Worm (Caenorhabditis elegans) whole organism, L2 larva: ENCODE data around the gene F15D4.4.

Experiments
- C34F6.9 ChIP-seq: fragments of 150-350 bp; optimal IDR thresholded peaks from 2 replicates; lab custom pipeline; 2014; ENCODE audit warnings: missing biosample characterization, missing genetic modification characterization
- F13H6.1 ChIP-seq: sonication (generic microtip); optimal IDR thresholded peaks from 2 replicates; lab custom pipeline; 2016; ENCODE audit warnings: missing genetic modification characterization, missing compliant biosample characterization
- R02D3.7 ChIP-seq: fragments of 150-350 bp; optimal IDR thresholded peaks from 2 replicates; lab custom pipeline; 2014; ENCODE audit warnings: missing biosample characterization, missing genetic modification characterization
- ZK546.5 ChIP-seq: sonication (generic microtip); optimal IDR thresholded peaks from 2 replicates; lab custom pipeline; 2017; ENCODE audit warnings: missing biosample characterization, missing genetic modification characterization
- ama-1 ChIP-seq: fragments of 150-350 bp; optimal IDR thresholded peaks from 2 replicates; lab custom pipeline; 2018; ENCODE audit warnings: inconsistent platforms
- blmp-1 ChIP-seq: sonication (generic microtip); optimal IDR thresholded peaks from 2 replicates; lab custom pipeline; 2017; ENCODE audit warnings: missing genetic modification characterization, mild to moderate bottlenecking, missing compliant biosample characterization, antibody characterized with exemption, moderate library complexity; ENCODE audit not compliant: insufficient read depth
- ceh-16 ChIP-seq: fragments of 150-350 bp; optimal IDR thresholded peaks from 2 replicates; lab custom pipeline; 2014; ENCODE audit warnings: missing biosample characterization, missing genetic modification characterization
- crh-2 ChIP-seq: sonication (generic microtip); optimal IDR thresholded peaks from 2 replicates; lab custom pipeline; 2017; ENCODE audit warnings: missing biosample characterization, missing genetic modification characterization
- dmd-4 ChIP-seq: sonication (generic microtip); optimal IDR thresholded peaks from 2 replicates; lab custom pipeline; 2017; ENCODE audit warnings: missing biosample characterization, missing genetic modification characterization
- egl-27 ChIP-seq: sonication (generic microtip); optimal IDR thresholded peaks from 3 replicates; lab custom pipeline; 2017; ENCODE audit warnings: missing biosample characterization, missing genetic modification reagents, missing genetic modification characterization
- elt-1 ChIP-seq: fragments of 150-350 bp; optimal IDR thresholded peaks from 2 replicates; lab custom pipeline; 2014; ENCODE audit warnings: missing biosample characterization, missing genetic modification characterization
- elt-3 ChIP-seq: sonication (generic microtip); optimal IDR thresholded peaks from 2 replicates; lab custom pipeline; 2017; ENCODE audit warnings: missing biosample characterization, missing genetic modification characterization
- lin-11 ChIP-seq: fragments of 150-350 bp; sonication (generic microtip); optimal IDR thresholded peaks from 2 replicates; lab custom pipeline; 2014; ENCODE audit warnings: missing biosample characterization, missing genetic modification characterization, inconsistent platforms, mixed read lengths
- lin-13 ChIP-seq: fragments of 150-350 bp; optimal IDR thresholded peaks from 2 replicates; lab custom pipeline; 2014; ENCODE audit warnings: missing biosample characterization, missing genetic modification reagents, missing genetic modification characterization
- lin-39 ChIP-seq: fragments of 150-350 bp; optimal IDR thresholded peaks from 2 replicates; lab custom pipeline; 2014; ENCODE audit warnings: missing biosample characterization, missing genetic modification reagents, missing genetic modification characterization
- mab-5 ChIP-seq: fragments of 150-350 bp; optimal IDR thresholded peaks from 2 replicates; lab custom pipeline; 2014; ENCODE audit warnings: missing biosample characterization, missing genetic modification characterization
- mdl-1 ChIP-seq, 2 experiments: fragments of 150-350 bp in 1 of 2; sonication (generic microtip) in 1 of 2; optimal IDR thresholded peaks; 2 replicates each; lab custom pipeline; 2017; ENCODE audit warnings: missing biosample characterization in 2 of 2, missing genetic modification characterization in 2 of 2
- nhr-10 ChIP-seq: sonication (generic microtip); optimal IDR thresholded peaks from 2 replicates; lab custom pipeline; 2017; ENCODE audit warnings: missing biosample characterization, missing genetic modification characterization
- nhr-12 ChIP-seq: fragments of 150-350 bp; optimal IDR thresholded peaks from 2 replicates; lab custom pipeline; 2014; ENCODE audit warnings: missing biosample characterization, missing genetic modification characterization
- nhr-129 ChIP-seq: fragments of 150-350 bp; optimal IDR thresholded peaks from 2 replicates; lab custom pipeline; 2014; ENCODE audit warnings: missing biosample characterization, missing genetic modification characterization
- nhr-21 ChIP-seq: fragments of 150-350 bp; optimal IDR thresholded peaks from 2 replicates; lab custom pipeline; 2014; ENCODE audit warnings: missing biosample characterization, missing genetic modification characterization
- nhr-23 ChIP-seq: fragments of 150-350 bp; optimal IDR thresholded peaks from 2 replicates; lab custom pipeline; 2014; ENCODE audit warnings: missing biosample characterization, missing genetic modification reagents, missing genetic modification characterization
- nhr-25 ChIP-seq: fragments of 150-350 bp; sonication (generic microtip); optimal IDR thresholded peaks from 3 replicates; lab custom pipeline; 2014; ENCODE audit warnings: missing biosample characterization, missing genetic modification characterization
- nhr-77 ChIP-seq: fragments of 150-350 bp; optimal IDR thresholded peaks from 2 replicates; lab custom pipeline; 2014; ENCODE audit warnings: missing biosample characterization, missing genetic modification characterization
- peb-1 ChIP-seq: fragments of 150-350 bp; optimal IDR thresholded peaks from 2 replicates; lab custom pipeline; 2014; ENCODE audit warnings: missing biosample characterization, missing genetic modification characterization
- sem-4 ChIP-seq: fragments of 150-350 bp; optimal IDR thresholded peaks from 2 replicates; lab custom pipeline; 2014; ENCODE audit warnings: missing biosample characterization, missing genetic modification reagents, missing genetic modification characterization
- skn-1 ChIP-seq: sonication (generic microtip); optimal IDR thresholded peaks from 2 replicates; lab custom pipeline; 2017; ENCODE audit warnings: missing biosample characterization, missing genetic modification characterization
- sma-9 ChIP-seq, 2 experiments: fragments of 150-350 bp in 1 of 2; sonication (generic microtip) in 1 of 2; optimal IDR thresholded peaks; 2 replicates each; lab custom pipeline; 2014 to 2016; ENCODE audit warnings: missing genetic modification characterization in 2 of 2, mild to moderate bottlenecking in 1 of 2, missing biosample characterization in 1 of 2, missing compliant biosample characterization in 1 of 2, missing genetic modification reagents in 1 of 2, moderate library complexity in 1 of 2
- snpc-4 ChIP-seq: fragments of 150-350 bp; optimal IDR thresholded peaks from 2 replicates; lab custom pipeline; 2014; ENCODE audit warnings: missing biosample characterization, missing genetic modification characterization
- unc-39 ChIP-seq: fragments of 150-350 bp; optimal IDR thresholded peaks from 2 replicates; lab custom pipeline; 2014; ENCODE audit warnings: missing biosample characterization, missing genetic modification characterization
- unc-55 ChIP-seq: fragments of 150-350 bp; sonication (generic microtip); optimal IDR thresholded peaks from 3 replicates; lab custom pipeline; 2014; ENCODE audit warnings: missing biosample characterization, missing genetic modification reagents, missing genetic modification characterization
- ztf-4 ChIP-seq: fragments of 150-350 bp; optimal IDR thresholded peaks from 2 replicates; lab custom pipeline; 2014; ENCODE audit warnings: missing biosample characterization, missing genetic modification characterization

The F15D4.4 gene

ce11 chrII:13290518-13291286, 47.8 kb upstream of the F15D4.4 start:
- TF ChIP-seq snpc-4 (tag; lab: Kevin White, UChicago), result peak; percentile 41
- TF ChIP-seq nhr-77, result no peak
- peak; percentile 7 for TF ChIP-seq unc-55
- peak; percentile 12 for TF ChIP-seq C34F6.9 (tag; lab: Kevin White, UChicago)
- TF ChIP-seq skn-1 (tag; lab: Kevin White, UChicago), result no peak
- TF ChIP-seq dmd-4, result no peak
- peak; percentile 47 for TF ChIP-seq nhr-25 (tag; lab: Kevin White, UChicago)
- TF ChIP-seq ceh-16 (tag; lab: Kevin White, UChicago), result peak; percentile 46
- TF ChIP-seq ama-1 (lab: Kevin White, UChicago), result peak; percentile 33
- peak; percentile 25 for TF ChIP-seq sma-9 (GFP tag; optimal IDR thresholded peaks at IDR 0.05; lab: Kevin White, UChicago)
- TF ChIP-seq sma-9 (tag; optimal IDR thresholded peaks at IDR 0.05; lab: Kevin White, UChicago), result no peak
- no peak for TF ChIP-seq elt-1 (tag; lab: Kevin White, UChicago)
- TF ChIP-seq nhr-129 (tag; lab: Kevin White, UChicago), result peak; percentile 43
- TF ChIP-seq nhr-12 (tag; lab: Kevin White, UChicago), result no peak
- TF ChIP-seq F13H6.1 (tag; lab: Kevin White, UChicago), result peak; percentile 35

- TF ChIP-seq dmd-4, result no peak
- peak; percentile 39 for TF ChIP-seq snpc-4 (tag; lab: Kevin White, UChicago)
Measured at ce11 chrII:13289891-13290290, 47.0 kb upstream of the F15D4.4 start.

- TF ChIP-seq mab-5 (no peak), sem-4 (tag; lab: Kevin White, UChicago) (no peak), R02D3.7 (tag; lab: Kevin White, UChicago) (no peak), unc-39 (tag; lab: Kevin White, UChicago) (no peak), unc-55 (no peak), nhr-25 (tag; lab: Kevin White, UChicago) (no peak), mdl-1 (tag; optimal IDR thresholded peaks at IDR 0.05; lab: Kevin White, UChicago) (no peak), peb-1 (tag; lab: Kevin White, UChicago) (no peak)
Measured at ce11 chrII:13285729-13286128, 42.8 kb upstream of the F15D4.4 start, which contains the start of gene ztf-22. Gene ztf-22 (minus strand): TSS chrII:13285829.

- TF ChIP-seq nhr-21 (tag; lab: Kevin White, UChicago) (no peak), lin-13 (GFP tag; lab: Kevin White, UChicago) (no peak), nhr-25 (tag; lab: Kevin White, UChicago) (no peak), ZK546.5 (no peak), ztf-4 (tag; lab: Kevin White, UChicago) (no peak), lin-11 (no peak), elt-1 (tag; lab: Kevin White, UChicago) (no peak), elt-3 (tag; lab: Kevin White, UChicago) (no peak), egl-27 (tag; lab: Kevin White, UChicago) (no peak), F13H6.1 (tag; lab: Kevin White, UChicago) (no peak)
Measured at ce11 chrII:13284148-13284547, 41.2 kb upstream of the F15D4.4 start.

- no peak for TF ChIP-seq ama-1 (lab: Kevin White, UChicago)
- no peak for TF ChIP-seq ceh-16 (tag; lab: Kevin White, UChicago)
- TF ChIP-seq nhr-10 (tag; lab: Kevin White, UChicago), result no peak
- TF ChIP-seq nhr-77, result no peak
- no peak for TF ChIP-seq crh-2 (tag; lab: Kevin White, UChicago)
- no peak for TF ChIP-seq nhr-23 (tag; lab: Kevin White, UChicago)
- TF ChIP-seq nhr-12 (tag; lab: Kevin White, UChicago), result no peak
- no peak for TF ChIP-seq sem-4 (tag; lab: Kevin White, UChicago)
- no peak for TF ChIP-seq blmp-1 (tag; lab: Kevin White, UChicago)
- TF ChIP-seq sma-9 (GFP tag; optimal IDR thresholded peaks at IDR 0.05; lab: Kevin White, UChicago), result no peak
- no peak for TF ChIP-seq sma-9 (tag; optimal IDR thresholded peaks at IDR 0.05; lab: Kevin White, UChicago)
- no peak for TF ChIP-seq lin-13 (GFP tag; lab: Kevin White, UChicago)
- no peak for TF ChIP-seq nhr-21 (tag; lab: Kevin White, UChicago)
- TF ChIP-seq skn-1 (tag; lab: Kevin White, UChicago), result no peak
- TF ChIP-seq lin-39, result no peak
- no peak for TF ChIP-seq egl-27 (tag; lab: Kevin White, UChicago)
Measured at ce11 chrII:13283486-13283885, 40.6 kb upstream of the F15D4.4 start.
